Worm (Caenorhabditis elegans) whole organism, L3 larva: ENCODE results near the gene Y34B4A.7.

Experiments used
- elt-3 ChIP-seq, 3 experiments: fragments of 150-350 bp in 1 of 3; sonication (generic microtip) in 2 of 3; optimal IDR thresholded peaks; 2 replicates in 2 of 3; 4 replicates in 1 of 3; lab custom pipeline; 2014 to 2017; ENCODE audit warnings: missing biosample characterization in 3 of 3, missing genetic modification characterization in 3 of 3
- fkh-10 ChIP-seq: sonication (generic microtip); optimal IDR thresholded peaks from 2 replicates; lab custom pipeline; 2017; ENCODE audit warnings: missing biosample characterization, missing genetic modification reagents, missing genetic modification characterization
- jun-1 ChIP-seq: fragments of 150-350 bp; optimal IDR thresholded peaks from 2 replicates; lab custom pipeline; 2014; ENCODE audit warnings: missing biosample characterization, missing genetic modification reagents, missing genetic modification characterization
- nhr-11 ChIP-seq: fragments of 150-350 bp; optimal IDR thresholded peaks from 2 replicates; lab custom pipeline; 2014; ENCODE audit warnings: missing biosample characterization, missing genetic modification characterization
- tbx-2 ChIP-seq: sonication (generic microtip); optimal IDR thresholded peaks from 2 replicates; lab custom pipeline; 2016; ENCODE audit warnings: mild to moderate bottlenecking, missing genetic modification characterization, missing compliant biosample characterization

DNA sequence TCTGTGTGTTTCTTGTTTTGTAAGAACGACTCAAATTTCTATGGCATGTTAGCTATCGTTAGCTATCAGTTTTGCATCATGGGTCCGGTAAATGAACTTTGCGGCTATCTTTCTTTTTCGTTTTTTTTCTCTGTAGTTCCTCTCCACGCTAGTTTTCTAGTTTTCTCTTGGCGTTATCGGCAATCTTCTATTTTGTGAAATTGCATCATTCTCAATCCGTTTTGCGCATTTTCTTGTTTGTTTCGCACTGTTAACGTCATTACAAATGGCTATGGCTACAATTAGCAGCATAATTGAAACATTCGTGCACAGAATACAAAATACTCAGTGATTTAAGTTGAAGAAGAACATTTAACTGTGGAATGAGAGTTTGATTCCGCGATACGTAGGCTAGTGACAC lies 31.1 kb upstream of the Y34B4A.7 start:
- TF ChIP-seq tbx-2 (tag; lab: Kevin White, UChicago) = no peak
- no peak for TF ChIP-seq elt-3 (tag; optimal IDR thresholded peaks at IDR 0.05; lab: Kevin White, UChicago)
- TF ChIP-seq nhr-11 (tag; lab: Kevin White, UChicago) = no peak
- TF ChIP-seq fkh-10 (GFP tag; lab: Kevin White, UChicago) = no peak
- TF ChIP-seq jun-1 = no peak
